Worm (Caenorhabditis elegans): ENCODE measurements around the gene F55C10.4.

DNA sequence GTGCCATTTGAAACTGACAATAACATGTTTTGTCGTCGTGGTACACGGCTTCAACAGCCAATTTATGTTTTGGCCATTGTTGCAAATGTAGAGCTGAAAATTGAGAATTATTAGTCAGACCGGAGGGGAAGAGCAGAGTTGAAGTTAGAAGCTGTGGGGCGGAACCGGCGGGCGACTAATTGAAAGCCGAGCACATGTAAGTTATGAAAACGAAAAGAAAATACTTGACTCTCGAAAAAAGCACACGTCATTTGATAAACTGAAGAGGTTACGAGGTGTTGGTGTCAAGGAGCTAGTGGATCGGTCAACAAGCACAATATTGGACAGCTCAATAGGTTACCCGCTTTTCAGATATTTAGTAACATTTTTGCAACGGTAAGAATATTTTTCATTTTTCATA is 20.4 kb upstream of the F55C10.4 start, which contains the start of gene dop-5:
- no peak for TF ChIP-seq dao-5 (tag; optimal IDR thresholded peaks at IDR 0.05)
- no peak for TF ChIP-seq him-1 (tag; optimal IDR thresholded peaks at IDR 0.05)
- TF ChIP-seq W03F9.2 (tag; optimal IDR thresholded peaks at IDR 0.05), result no peak
